Fruit fly (Drosophila melanogaster) whole organism, prepupa: Measurements from ENCODE around the gene CG8312.

Experiments used
- CG34406 ChIP-seq: fragments of 200-800 bp; sonication (Bioruptor generic); optimal IDR thresholded peaks from 3 replicates; lab custom pipeline; 2016; ENCODE audit warnings: missing biosample characterization, missing genetic modification characterization
- CG6276 ChIP-seq: fragments of 200-800 bp; sonication (Bioruptor generic); optimal IDR thresholded peaks from 2 replicates; lab custom pipeline; 2017; ENCODE audit warnings: missing biosample characterization, mild to moderate bottlenecking, missing genetic modification characterization
- Hr39 ChIP-seq: fragments of 200-800 bp; sonication (Bioruptor generic); optimal IDR thresholded peaks from 2 replicates; lab custom pipeline; 2016; ENCODE audit warnings: missing biosample characterization, missing genetic modification characterization
- Lpt ChIP-seq: fragments of 200-800 bp; sonication (Bioruptor generic); optimal IDR thresholded peaks from 3 replicates; lab custom pipeline; 2016; ENCODE audit warnings: missing biosample characterization, missing genetic modification characterization

dm6 chr3R:9646104-9646707, 55.1 kb downstream of the CG8312 start, which contains the start of gene Fst:
- TF ChIP-seq Lpt (GFP tag; lab: Kevin White, UChicago) (no peak), Hr39 (GFP tag; lab: Kevin White, UChicago) (no peak), CG6276 (no peak), CG34406 (GFP tag; lab: Kevin White, UChicago) (no peak)
